Fruit fly (Drosophila melanogaster): ENCODE measurements around the gene eIF2beta.

DNA sequence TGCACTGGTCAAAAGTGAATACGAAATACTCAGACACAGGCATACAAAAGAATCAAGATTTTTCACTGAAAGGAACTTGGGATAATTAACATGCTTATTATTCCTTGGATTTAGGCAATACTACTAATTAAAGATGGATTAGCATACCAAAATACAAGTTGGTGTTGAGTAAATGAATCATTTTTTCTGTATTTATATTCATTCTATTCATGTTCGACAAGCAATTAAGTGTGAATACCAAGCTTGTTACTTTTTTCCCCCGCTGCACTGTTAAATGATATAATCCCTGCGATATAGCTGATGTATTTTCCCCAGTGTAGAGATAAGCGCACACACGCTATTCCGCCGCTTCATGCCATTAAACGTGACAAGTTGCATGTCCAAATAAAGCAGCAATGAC is 31.2 kb upstream of the eIF2beta start:
- TF ChIP-seq EcR (GFP tag; optimal IDR thresholded peaks at IDR 0.05) = no peak
- TF ChIP-seq CG8301 (tag; optimal IDR thresholded peaks at IDR 0.05) = peak; percentile 42
- peak; percentile 76 for TF ChIP-seq Snoo (tag; optimal IDR thresholded peaks at IDR 0.05)
- no peak for TF ChIP-seq CG32121 (GFP tag; IDR thresholded peaks at IDR 0.05)
- TF ChIP-seq CG13204 (GFP tag; optimal IDR thresholded peaks at IDR 0.05) = no peak
- peak; percentile 77 for TF ChIP-seq CG15710 (tag; optimal IDR thresholded peaks at IDR 0.05)
- peak; percentile 58 for TF ChIP-seq CG14655 (GFP tag; optimal IDR thresholded peaks at IDR 0.05)
- peak; percentile 59 for TF ChIP-seq CG17806 (tag; optimal IDR thresholded peaks at IDR 0.05)
- TF ChIP-seq CG4496 (GFP tag; IDR thresholded peaks at IDR 0.05) = no peak
